Fruit fly (Drosophila melanogaster) whole organism, adult: ENCODE measurements around the gene CG32024.

Source experiments
- CG14711 ChIP-seq: fragments of 200-800 bp; sonication (Bioruptor generic); optimal IDR thresholded peaks from 2 replicates; lab custom pipeline; 2018; ENCODE audit warnings: missing biosample characterization, mild to moderate bottlenecking, missing genetic modification characterization, moderate library complexity
- CG1620 ChIP-seq: fragments of 200-800 bp; sonication (Bioruptor generic); optimal IDR thresholded peaks from 2 replicates; lab custom pipeline; 2016; ENCODE audit warnings: missing biosample characterization, missing genetic modification characterization
- CG33017 ChIP-seq: fragments of 200-800 bp; sonication (Bioruptor generic); optimal IDR thresholded peaks from 2 replicates; lab custom pipeline; 2018; ENCODE audit warnings: missing biosample characterization, mild to moderate bottlenecking, missing genetic modification characterization, moderate library complexity
- CG7045 ChIP-seq: fragments of 200-800 bp; sonication (Bioruptor generic); optimal IDR thresholded peaks from 2 replicates; lab custom pipeline; 2017; ENCODE audit warnings: missing biosample characterization, mild to moderate bottlenecking, missing genetic modification characterization
- Mnt ChIP-seq: fragments of 200-800 bp; sonication (Bioruptor generic); optimal IDR thresholded peaks from 2 replicates; lab custom pipeline; 2016; ENCODE audit warnings: missing biosample characterization, mild to moderate bottlenecking, missing genetic modification characterization
- ovo ChIP-seq: fragments of 200-800 bp; sonication (Bioruptor generic); optimal IDR thresholded peaks from 2 replicates; lab custom pipeline; 2016; ENCODE audit warnings: missing biosample characterization, missing genetic modification characterization
- toe ChIP-seq: fragments of 200-800 bp; sonication (Bioruptor generic); optimal IDR thresholded peaks from 2 replicates; lab custom pipeline; 2016; ENCODE audit warnings: missing biosample characterization, missing genetic modification characterization

dm6 chr3L:8834886-8835285 lies 27.5 kb downstream of the CG32024 start:
- TF ChIP-seq CG7045 (GFP tag; lab: Kevin White, UChicago) (no peak), CG1620 (GFP tag; lab: Kevin White, UChicago) (no peak), CG33017 (tag; lab: Kevin White, UChicago) (no peak), ovo (no peak), Mnt (GFP tag; lab: Kevin White, UChicago) (no peak), CG14711 (no peak), toe (GFP tag; lab: Kevin White, UChicago) (no peak)
